Worm (Caenorhabditis elegans): ENCODE results near the gene col-168.
"Not testable (repeated sequence)": the region's sequence is repeated elsewhere in the genome, so short reads cannot be mapped to it uniquely, and the experiment has no call there.

ce11 chrX:6329542-6330029, 3.4 kb downstream of the col-168 start:
- TF ChIP-seq gei-8 (GFP tag; optimal IDR thresholded peaks at IDR 0.05); nhr-11 (tag; optimal IDR thresholded peaks at IDR 0.05): not testable (repeated sequence)
